Worm (Caenorhabditis elegans) whole organism, dauer: ENCODE results near the gene mrg-1.

Experiments used
- unc-62 ChIP-seq: sonication (generic microtip); optimal IDR thresholded peaks from 2 replicates; lab custom pipeline; 2017; ENCODE audit warnings: missing biosample characterization, missing genetic modification reagents, missing genetic modification characterization

mrg-1 gene

DNA sequence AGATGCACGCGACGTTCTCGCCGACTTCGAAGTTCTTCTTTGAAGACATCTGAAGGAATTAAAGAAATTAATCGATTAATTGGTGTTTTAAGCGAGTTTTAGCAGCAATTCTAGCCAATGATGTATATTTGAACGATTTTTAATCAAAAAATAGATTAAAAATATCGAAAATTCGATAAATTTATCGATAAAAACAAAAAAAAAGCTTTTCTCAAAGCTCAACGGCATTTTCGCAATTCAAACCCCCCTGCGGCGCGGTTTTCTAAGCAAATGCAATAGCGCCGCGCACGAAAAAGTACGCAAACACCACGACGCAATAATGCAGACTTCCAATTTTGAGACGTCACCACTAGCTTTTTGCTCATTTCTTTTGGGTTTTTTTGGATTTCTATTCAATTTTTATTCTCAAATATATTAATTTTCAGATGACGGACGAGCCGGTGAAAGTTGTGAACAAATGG, at the start of gene mrg-1, which contains the start of gene spcs-2:
Gene mrg-1, minus strand, starts transcription at position 51 of the 461 bp plus-strand sequence.
Gene spcs-2, plus strand, starts transcription at position 426 of the 461 bp plus-strand sequence.
- no peak for TF ChIP-seq unc-62 (GFP tag; lab: Kevin White, UChicago)

ce11 chrIII:12920810-12921209, 46.4 kb upstream of the mrg-1 start:
- no peak for TF ChIP-seq unc-62 (GFP tag; lab: Kevin White, UChicago)

DNA sequence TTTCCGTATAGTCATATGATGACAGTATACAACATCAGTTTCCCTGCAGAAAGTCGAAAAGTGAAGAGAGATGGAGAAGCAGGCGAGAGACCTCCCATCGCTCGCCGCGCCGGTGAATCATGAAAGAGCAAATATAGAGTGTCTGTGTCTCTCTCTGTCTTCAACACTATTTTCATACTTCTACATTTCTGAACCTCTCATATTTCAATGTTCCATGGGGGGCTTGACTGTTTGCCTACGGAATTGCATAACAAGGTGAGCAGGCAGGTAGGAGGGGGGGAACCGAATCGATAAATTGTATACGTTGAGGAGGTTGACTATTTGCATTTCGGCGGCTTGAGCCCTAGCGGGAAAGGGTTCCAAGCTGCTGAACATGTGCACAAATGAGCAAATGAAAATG, 45.4 kb upstream of the mrg-1 start:
- no peak for TF ChIP-seq unc-62 (GFP tag; lab: Kevin White, UChicago)

DNA sequence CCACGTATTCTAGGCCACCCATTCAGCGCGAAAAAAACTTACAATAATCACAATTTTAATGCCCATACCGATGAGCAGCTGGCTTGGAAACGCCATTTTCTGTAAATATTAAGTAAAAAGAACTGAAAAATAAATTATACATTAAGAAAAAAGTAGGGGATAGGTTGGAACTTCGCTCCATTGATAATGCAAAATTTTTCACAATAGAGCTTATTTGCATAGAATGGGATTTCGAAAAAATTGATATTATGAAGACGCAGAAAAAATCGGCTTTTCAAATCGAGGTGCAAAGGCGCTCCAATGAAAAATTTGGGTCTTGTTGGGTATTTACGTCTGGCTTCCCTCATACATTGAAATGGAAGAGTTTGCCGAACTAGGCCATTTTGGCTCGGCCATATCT, 44.1 kb upstream of the mrg-1 start, which contains the start of gene Y37D8A.16:
Gene Y37D8A.16, minus strand, starts transcription at position 101 of the 400 bp plus-strand sequence.
- no peak for TF ChIP-seq unc-62 (GFP tag; lab: Kevin White, UChicago)

DNA sequence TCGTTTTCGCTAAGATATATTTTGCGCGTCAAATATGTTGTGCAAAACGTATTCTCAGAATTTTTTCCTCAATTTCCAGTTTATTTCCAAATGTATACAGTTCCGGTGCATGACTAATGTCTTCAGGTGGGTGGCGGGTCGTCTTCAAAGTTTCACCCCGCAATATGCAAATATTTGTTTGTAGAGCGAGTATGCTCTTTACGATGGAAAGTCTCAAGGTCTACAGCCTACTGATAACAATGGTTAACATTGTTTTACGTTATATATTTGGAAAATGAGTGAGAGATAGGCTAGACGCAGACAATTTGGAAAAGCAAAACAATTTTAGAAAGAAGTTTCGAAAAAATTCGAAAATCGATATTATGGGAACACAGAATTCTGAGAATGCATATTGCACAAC, 43.4 kb upstream of the mrg-1 start:
- TF ChIP-seq unc-62 (GFP tag; lab: Kevin White, UChicago), result no peak

- no peak for TF ChIP-seq unc-62 (GFP tag; lab: Kevin White, UChicago)
Observed at ce11 chrIII:12916459-12916858, 42.0 kb upstream of the mrg-1 start.

DNA sequence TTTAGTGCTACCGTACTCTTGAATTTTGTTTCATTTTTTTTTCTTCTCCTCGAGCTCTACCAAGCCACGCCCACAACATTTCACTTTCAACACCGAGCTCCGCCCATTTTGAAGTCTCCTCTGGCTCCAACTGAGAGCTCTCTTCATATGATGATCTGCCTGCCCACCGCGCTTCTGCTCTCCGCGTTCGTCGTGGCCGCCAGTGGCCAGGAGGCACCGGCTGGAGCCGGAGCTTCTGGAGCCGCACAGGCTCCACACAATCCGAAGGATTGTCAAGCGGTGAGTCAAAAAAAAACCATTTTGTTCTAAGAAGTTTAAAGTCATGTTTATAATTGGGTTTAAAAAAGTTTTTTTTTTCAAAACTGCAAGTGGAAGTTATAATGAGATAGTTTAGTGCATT, 35.9 kb upstream of the mrg-1 start, which contains the start of gene flp-14:
Gene flp-14, plus strand, starts transcription at position 146 of the 400 bp plus-strand sequence.
- TF ChIP-seq unc-62 (GFP tag; lab: Kevin White, UChicago), result no peak

ce11 chrIII:12907218-12907617, 32.8 kb upstream of the mrg-1 start:
- no peak for TF ChIP-seq unc-62 (GFP tag; lab: Kevin White, UChicago)

ce11 chrIII:12906611-12907037, 32.2 kb upstream of the mrg-1 start:
- no peak for TF ChIP-seq unc-62 (GFP tag; lab: Kevin White, UChicago)

DNA sequence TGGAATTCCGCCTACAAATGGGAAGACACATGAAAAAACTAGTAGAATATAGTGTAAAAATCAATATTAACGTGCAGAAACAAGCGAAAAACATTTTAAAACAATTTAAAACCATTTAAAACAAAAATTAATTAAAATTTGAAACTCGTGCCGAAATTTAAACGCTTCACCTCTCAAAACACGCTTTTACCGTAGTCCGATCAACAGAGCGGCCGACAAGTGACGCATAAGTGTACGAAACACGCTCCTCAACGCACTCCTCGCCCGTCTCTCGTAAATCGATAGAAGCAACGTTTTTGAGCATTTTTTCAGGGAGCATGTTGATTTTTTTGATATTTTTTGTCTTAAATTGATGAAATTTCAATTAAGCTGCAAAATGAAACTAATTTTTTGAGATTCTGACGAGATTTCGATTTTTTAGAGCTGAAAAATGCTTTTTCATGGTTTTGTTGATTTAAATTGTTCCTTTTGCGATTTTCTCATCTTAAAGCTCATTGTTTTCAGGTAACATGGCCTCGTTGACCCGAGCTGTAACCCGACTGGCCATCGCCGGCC, 30.6 kb upstream of the mrg-1 start, which contains the start of gene cox-5A:
Gene cox-5A, plus strand, starts transcription at position 505 of the 555 bp plus-strand sequence.
- TF ChIP-seq unc-62 (GFP tag; lab: Kevin White, UChicago), result no peak

- TF ChIP-seq unc-62 (GFP tag; lab: Kevin White, UChicago), result no peak
Observed at ce11 chrIII:12904052-12904451, 29.6 kb upstream of the mrg-1 start.

ce11 chrIII:12894207-12894606, 19.8 kb upstream of the mrg-1 start:
- TF ChIP-seq unc-62 (GFP tag; lab: Kevin White, UChicago), result no peak

DNA sequence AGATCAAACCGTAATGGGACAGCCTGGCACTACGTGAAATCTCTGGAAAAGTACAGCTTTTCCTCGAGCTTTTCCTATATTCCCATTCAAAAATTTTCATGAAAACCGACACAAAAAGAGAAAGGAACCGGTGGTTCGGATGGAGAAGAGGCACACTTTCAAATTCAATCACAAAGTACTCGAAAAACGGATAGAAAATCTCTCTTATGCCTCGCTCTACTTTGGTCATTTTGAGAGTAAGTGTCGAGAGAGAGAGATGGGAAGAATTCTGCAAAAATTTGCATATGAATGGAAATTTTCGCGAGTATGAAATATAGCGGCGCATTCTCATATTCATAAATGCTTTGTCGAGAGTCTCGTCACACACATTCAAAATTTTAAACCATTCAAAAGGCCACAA, 18.3 kb upstream of the mrg-1 start:
- TF ChIP-seq unc-62 (GFP tag; lab: Kevin White, UChicago), result no peak

- TF ChIP-seq unc-62 (GFP tag; lab: Kevin White, UChicago), result no peak
Observed at ce11 chrIII:12891580-12891979, 17.1 kb upstream of the mrg-1 start, which contains the start of the genes Y37D8A.29 and unc-71. TSS of gene Y37D8A.29 (minus strand) at chrIII:12891680. TSS of gene unc-71 (minus strand) at chrIII:12891738.

DNA sequence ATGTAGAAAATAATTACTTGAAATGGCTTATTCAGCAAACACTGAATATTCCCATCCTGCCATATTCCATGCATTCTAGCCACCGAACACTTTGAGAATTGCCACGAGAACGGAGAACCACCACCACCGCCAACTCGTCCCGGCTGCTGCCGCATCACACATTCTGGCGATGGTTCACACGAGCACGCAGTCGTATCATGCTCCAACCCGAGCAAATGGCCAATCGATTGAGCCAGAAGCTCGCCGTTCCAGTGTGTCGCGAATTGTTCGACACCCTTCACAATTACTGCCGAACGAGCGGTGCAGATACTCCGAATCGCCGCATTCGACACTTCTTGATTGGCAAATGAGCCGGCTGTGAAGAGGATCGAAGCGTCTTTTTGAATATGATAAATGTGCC, 10.7 kb upstream of the mrg-1 start:
- TF ChIP-seq unc-62 (GFP tag; lab: Kevin White, UChicago), result no peak

ce11 chrIII:12880704-12881103, 6.2 kb upstream of the mrg-1 start:
- no peak for TF ChIP-seq unc-62 (GFP tag; lab: Kevin White, UChicago)
